Fruit fly (Drosophila melanogaster): Measurements from ENCODE around the gene CG15211.

- no peak for TF ChIP-seq CTCF (optimal IDR thresholded peaks at IDR 0.05)
- no peak for TF ChIP-seq CG8478 (optimal IDR thresholded peaks at IDR 0.05)
Observed at dm6 chrX:10805651-10806191, 33.4 kb downstream of the CG15211 start.

All from S2 (cell line).